Worm (Caenorhabditis elegans): ENCODE results near the gene srt-44.

DNA sequence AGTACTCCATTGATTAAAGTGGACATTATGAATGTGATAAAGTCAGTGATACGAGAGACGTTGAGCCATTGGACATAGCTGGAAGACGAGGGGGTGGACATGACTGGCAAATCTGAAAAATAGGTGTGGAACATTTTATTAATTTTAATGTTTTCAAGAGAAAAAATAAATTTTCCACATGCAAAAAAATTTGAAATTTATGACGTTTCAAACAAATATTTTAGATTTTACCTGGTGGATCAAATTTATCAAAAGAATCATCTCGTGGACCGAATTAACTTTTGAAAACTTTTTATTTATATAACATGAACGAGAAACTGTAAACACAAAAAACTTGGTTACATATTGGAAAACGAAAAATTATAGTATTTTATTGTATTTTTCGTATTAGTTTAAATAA lies 43.7 kb downstream of the srt-44 start, which contains the start of gene str-78:
- TF ChIP-seq nhr-10 (tag; optimal IDR thresholded peaks at IDR 0.05) (no peak), lir-3 (tag; optimal IDR thresholded peaks at IDR 0.05) (no peak), fkh-10 (GFP tag; optimal IDR thresholded peaks at IDR 0.05) (no peak), ceh-44 (GFP tag; IDR thresholded peaks at IDR 0.05) (no peak), nhr-237 (tag; optimal IDR thresholded peaks at IDR 0.05) (no peak), ces-1 (GFP tag; optimal IDR thresholded peaks at IDR 0.05) (no peak), egl-43 (GFP tag; IDR thresholded peaks at IDR 0.05) (no peak), aha-1 (tag) (no peak), hif-1 (tag; optimal IDR thresholded peaks at IDR 0.05) (no peak), ztf-11 (tag; optimal IDR thresholded peaks at IDR 0.05) (no peak), pqm-1 (tag; optimal IDR thresholded peaks at IDR 0.05) (no peak), nhr-48 (tag; optimal IDR thresholded peaks at IDR 0.05) (no peak)
